Worm (Caenorhabditis elegans): ENCODE measurements around the gene aly-3.

The aly-3 gene

DNA sequence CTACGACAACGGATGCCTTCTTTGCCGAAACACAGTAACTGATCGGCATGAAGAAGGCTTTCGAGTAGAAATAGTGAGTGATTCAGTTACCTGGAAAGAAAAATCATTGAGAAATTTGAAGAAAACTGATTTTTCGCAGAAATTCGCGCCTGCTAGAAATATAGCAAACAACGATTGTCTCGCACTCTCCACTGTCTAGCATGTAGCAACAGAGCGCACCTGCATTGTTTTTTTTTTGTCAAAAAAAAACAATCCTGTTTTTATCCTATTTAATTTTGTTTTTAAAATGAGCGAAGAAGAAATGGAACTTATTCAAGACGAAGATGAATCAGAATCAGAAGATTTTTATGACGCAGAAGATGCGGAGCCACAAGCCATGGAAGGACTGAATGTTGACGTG lies 2.0 kb upstream of the aly-3 start, which contains the start of the genes ddb-1 and M18.6:
Gene ddb-1, minus strand, starts transcription at position 90 of the 400 bp plus-strand sequence.
Gene M18.6, plus strand, starts transcription at position 235 of the 400 bp plus-strand sequence.
- TF ChIP-seq snpc-4 (tag; optimal IDR thresholded peaks at IDR 0.05) (peak; percentile 7), lin-39 (tag; optimal IDR thresholded peaks at IDR 0.05) (peak; percentile 30), skn-1 (tag; optimal IDR thresholded peaks at IDR 0.05) (no peak), unc-39 (tag; optimal IDR thresholded peaks at IDR 0.05) (no peak), nhr-25 (tag; optimal IDR thresholded peaks at IDR 0.05) (peak; percentile 8), nhr-77 (tag; optimal IDR thresholded peaks at IDR 0.05) (no peak), mdl-1 (tag; optimal IDR thresholded peaks at IDR 0.05) (no peak), ztf-4 (tag; optimal IDR thresholded peaks at IDR 0.05) (no peak), fkh-2 (tag; optimal IDR thresholded peaks at IDR 0.05) (no peak), daf-12 (tag; optimal IDR thresholded peaks at IDR 0.05) (no peak), pha-4 (tag; optimal IDR thresholded peaks at IDR 0.05) (peak; percentile 81), mml-1 (tag; optimal IDR thresholded peaks at IDR 0.05) (no peak), ceh-16 (tag; optimal IDR thresholded peaks at IDR 0.05) (no peak), ama-1 (optimal IDR thresholded peaks at IDR 0.05) (no peak), pqm-1 (tag; optimal IDR thresholded peaks at IDR 0.05) (no peak), elt-2 (tag; optimal IDR thresholded peaks at IDR 0.05) (peak; percentile 2), unc-62 (GFP tag; optimal IDR thresholded peaks at IDR 0.05) (no peak), eor-1 (tag; optimal IDR thresholded peaks at IDR 0.05) (no peak), nhr-67 (tag; optimal IDR thresholded peaks at IDR 0.05) (no peak), egl-5 (tag; optimal IDR thresholded peaks at IDR 0.05) (no peak), ZK546.5 (tag; optimal IDR thresholded peaks at IDR 0.05) (no peak), ztf-11 (tag; optimal IDR thresholded peaks at IDR 0.05) (no peak), lin-15B (tag; optimal IDR thresholded peaks at IDR 0.05) (peak; percentile 68), nhr-237 (tag; optimal IDR thresholded peaks at IDR 0.05) (no peak), ceh-82 (tag; optimal IDR thresholded peaks at IDR 0.05) (no peak), nhr-28 (tag; optimal IDR thresholded peaks at IDR 0.05) (no peak), ceh-9 (tag; optimal IDR thresholded peaks at IDR 0.05) (no peak), fkh-10 (GFP tag; optimal IDR thresholded peaks at IDR 0.05) (no peak), nfya-1 (tag; optimal IDR thresholded peaks at IDR 0.05; ENCODE audit: insufficient read depth) (peak; percentile 66), nhr-11 (tag; optimal IDR thresholded peaks at IDR 0.05) (no peak)

DNA sequence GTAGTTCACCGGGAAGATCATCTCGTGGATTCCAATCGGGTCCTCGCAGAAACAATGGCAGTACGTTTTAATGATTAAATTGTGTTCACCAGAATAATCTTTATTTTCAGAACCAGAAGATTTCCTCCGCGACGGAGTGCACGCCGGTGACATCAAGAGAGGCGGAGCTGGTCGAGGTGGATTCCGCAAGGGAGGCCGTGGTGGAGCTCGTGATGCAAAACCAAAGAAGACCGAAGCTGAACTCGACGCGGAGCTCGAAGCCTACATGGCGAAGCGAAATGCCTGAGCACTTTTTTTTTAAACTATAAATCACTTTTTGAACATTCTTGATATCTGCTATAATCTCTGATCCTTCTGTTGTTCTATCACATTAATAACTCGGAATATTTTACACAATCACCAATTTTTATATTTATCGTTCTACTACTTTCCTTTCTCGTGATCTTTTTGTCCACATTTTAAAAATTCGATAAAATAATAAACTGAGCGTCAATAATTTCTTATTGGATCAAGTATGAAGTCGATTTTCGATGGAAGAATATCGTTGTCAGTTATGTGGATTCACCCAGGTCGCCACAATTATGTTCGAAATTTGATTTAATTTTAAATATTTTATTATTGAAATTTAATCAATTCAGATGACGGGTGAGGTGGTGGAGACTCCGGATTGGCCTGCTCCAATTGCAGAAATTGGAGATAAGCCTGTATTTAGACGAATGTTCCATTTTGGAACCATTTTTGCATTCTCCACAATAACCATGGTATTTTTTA lies 1.4 kb downstream of the aly-3 start, which contains the start of gene dhhc-6:
Gene dhhc-6, plus strand, starts transcription at position 639 of the 771 bp plus-strand sequence.
- no peak for TF ChIP-seq ceh-82 (tag; optimal IDR thresholded peaks at IDR 0.05)
- TF ChIP-seq nhr-11 (tag; optimal IDR thresholded peaks at IDR 0.05): no peak
- TF ChIP-seq elt-3 (tag; optimal IDR thresholded peaks at IDR 0.05): no peak
- no peak for TF ChIP-seq elt-2 (tag; optimal IDR thresholded peaks at IDR 0.05)
- TF ChIP-seq mdl-1 (tag; optimal IDR thresholded peaks at IDR 0.05): no peak
- TF ChIP-seq nhr-76 (tag; optimal IDR thresholded peaks at IDR 0.05): no peak
- no peak for TF ChIP-seq nhr-237 (tag; optimal IDR thresholded peaks at IDR 0.05)
- no peak for TF ChIP-seq lin-39 (tag; optimal IDR thresholded peaks at IDR 0.05)
- no peak for TF ChIP-seq snpc-4 (tag; optimal IDR thresholded peaks at IDR 0.05)
- no peak for TF ChIP-seq nfya-1 (tag; optimal IDR thresholded peaks at IDR 0.05; ENCODE audit: insufficient read depth)
- no peak for TF ChIP-seq mml-1 (tag; optimal IDR thresholded peaks at IDR 0.05)
- no peak for TF ChIP-seq nhr-28 (tag; optimal IDR thresholded peaks at IDR 0.05)
- TF ChIP-seq nhr-25 (tag; optimal IDR thresholded peaks at IDR 0.05): no peak
- no peak for TF ChIP-seq hmg-11 (tag; optimal IDR thresholded peaks at IDR 0.05)

DNA sequence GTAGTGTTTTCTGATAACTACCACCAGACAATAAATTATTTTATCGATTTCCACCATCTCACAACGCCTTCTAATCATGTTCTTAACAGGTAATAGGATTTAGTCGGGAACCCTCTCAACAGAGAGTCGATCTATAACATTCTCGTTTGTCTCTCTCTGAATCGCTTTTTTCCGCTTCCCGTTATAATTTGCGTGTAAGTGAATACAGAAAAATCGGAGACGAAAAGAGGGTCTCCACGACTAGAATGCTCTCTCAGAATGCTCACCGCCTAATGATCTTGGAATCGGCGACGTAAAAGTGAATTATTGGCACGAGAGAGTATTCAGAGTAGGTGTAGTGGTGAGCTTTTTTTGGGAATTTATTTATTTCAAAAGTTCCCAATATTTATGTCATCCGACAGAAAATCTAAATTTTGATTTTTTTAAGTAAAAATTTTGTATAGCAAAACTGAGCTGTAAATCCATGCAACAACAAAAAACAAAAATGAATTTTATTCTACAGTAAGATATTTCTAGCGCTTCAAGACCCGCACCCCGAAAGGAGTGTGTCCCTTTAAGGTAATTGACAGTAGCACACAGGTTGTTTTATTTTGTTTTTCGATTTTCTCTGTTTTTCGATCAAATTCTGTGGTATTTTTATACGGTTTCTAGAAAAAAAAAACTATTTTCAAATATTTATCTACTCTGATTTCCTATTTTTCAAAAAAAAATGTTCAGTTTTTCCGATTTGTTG lies 3.8 kb downstream of the aly-3 start:
- TF ChIP-seq ztf-4 (tag; optimal IDR thresholded peaks at IDR 0.05) (no peak), fkh-10 (GFP tag; optimal IDR thresholded peaks at IDR 0.05) (peak; percentile 20), lin-39 (tag; optimal IDR thresholded peaks at IDR 0.05) (peak; percentile 29)

DNA sequence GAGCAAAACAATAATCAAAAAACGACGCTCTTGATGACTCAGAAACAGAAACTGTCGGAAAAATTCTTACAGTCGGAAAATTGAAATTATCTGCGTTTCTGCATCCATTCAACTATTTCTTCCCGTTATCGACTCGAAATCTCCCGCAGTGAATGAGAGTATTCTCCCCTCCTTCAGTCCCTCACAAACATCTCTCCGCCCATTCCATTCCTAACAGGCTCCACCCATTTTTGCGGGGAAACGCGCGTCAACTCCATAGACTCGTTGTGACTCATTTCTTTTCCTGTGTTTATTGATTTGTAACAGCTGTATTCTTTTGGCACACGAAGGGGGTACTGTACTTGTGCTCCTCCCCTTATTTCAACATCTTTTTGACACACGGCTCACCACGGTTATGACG lies 4.8 kb downstream of the aly-3 start:
- TF ChIP-seq zag-1 (tag; optimal IDR thresholded peaks at IDR 0.05): no peak
- TF ChIP-seq mdl-1 (tag; optimal IDR thresholded peaks at IDR 0.05): no peak
- TF ChIP-seq egl-27 (tag; optimal IDR thresholded peaks at IDR 0.05): no peak
- no peak for TF ChIP-seq jun-1 (tag; optimal IDR thresholded peaks at IDR 0.05)
- no peak for TF ChIP-seq egl-5 (tag; optimal IDR thresholded peaks at IDR 0.05)
- no peak for TF ChIP-seq nhr-23 (tag; optimal IDR thresholded peaks at IDR 0.05)
- TF ChIP-seq tbx-2 (tag; optimal IDR thresholded peaks at IDR 0.05): no peak
- TF ChIP-seq snpc-4 (tag; optimal IDR thresholded peaks at IDR 0.05): no peak
- no peak for TF ChIP-seq lin-15B (tag; optimal IDR thresholded peaks at IDR 0.05)
- peak; percentile 42 for TF ChIP-seq nfya-1 (tag; optimal IDR thresholded peaks at IDR 0.05; ENCODE audit: insufficient read depth)
- no peak for TF ChIP-seq skn-1 (tag; optimal IDR thresholded peaks at IDR 0.05)
- no peak for TF ChIP-seq ama-1 (optimal IDR thresholded peaks at IDR 0.05)
- no peak for TF ChIP-seq elt-3 (tag; optimal IDR thresholded peaks at IDR 0.05)
- TF ChIP-seq pha-4 (tag; optimal IDR thresholded peaks at IDR 0.05): peak; percentile 13
- TF ChIP-seq lsy-12 (tag; optimal IDR thresholded peaks at IDR 0.05): no peak
- TF ChIP-seq nhr-25 (tag; optimal IDR thresholded peaks at IDR 0.05): peak; percentile 27
